Fruit fly (Drosophila melanogaster) whole organism, embryonic: ENCODE data around the gene Cyp4ac3.

Source experiments
- ATbp ChIP-seq: fragments of 200-800 bp; sonication (Bioruptor generic); optimal IDR thresholded peaks from 2 replicates; lab custom pipeline; 2017; ENCODE audit warnings: missing biosample characterization, mild to moderate bottlenecking, missing genetic modification characterization, missing genetic modification reagents
- Asciz ChIP-seq: fragments of 200-800 bp; sonication (Bioruptor generic); optimal IDR thresholded peaks from 2 replicates; lab custom pipeline; 2017; ENCODE audit warnings: missing biosample characterization, mild to moderate bottlenecking, missing genetic modification characterization, missing genetic modification reagents
- Blimp-1 ChIP-seq: fragments of 200-800 bp; sonication (Bioruptor generic); optimal IDR thresholded peaks from 3 replicates; lab custom pipeline; 2018; ENCODE audit warnings: missing biosample characterization, missing genetic modification characterization, mild to moderate bottlenecking, moderate library complexity, missing genetic modification reagents
- CG10209 ChIP-seq: fragments of 200-800 bp; sonication (Bioruptor generic); optimal IDR thresholded peaks from 3 replicates; lab custom pipeline; 2017; ENCODE audit warnings: missing biosample characterization, mild to moderate bottlenecking, missing genetic modification characterization, missing genetic modification reagents
- CG10979 ChIP-seq: fragments of 200-800 bp; sonication (Bioruptor generic); optimal IDR thresholded peaks from 2 replicates; lab custom pipeline; 2018; ENCODE audit warnings: missing biosample characterization, mild to moderate bottlenecking, missing genetic modification characterization, moderate library complexity
- CG11085 ChIP-seq: fragments of 200-800 bp; sonication (Bioruptor generic); IDR thresholded peaks from 2 replicates; pipeline ENCODE4 v1.3.6; 2022; ENCODE audit warnings: missing biosample characterization, missing genetic modification characterization
- CG14710 ChIP-seq: fragments of 200-800 bp; sonication (Bioruptor generic); optimal IDR thresholded peaks from 3 replicates; lab custom pipeline; 2019; ENCODE audit warnings: missing biosample characterization, mild to moderate bottlenecking, missing genetic modification characterization, moderate library complexity
- CG15514 ChIP-seq: fragments of 200-800 bp; sonication (Bioruptor generic); optimal IDR thresholded peaks from 3 replicates; lab custom pipeline; 2017; ENCODE audit warnings: missing biosample characterization, missing genetic modification characterization, mild to moderate bottlenecking, moderate library complexity, missing genetic modification reagents
- CG15601 ChIP-seq: fragments of 200-800 bp; sonication (Bioruptor generic); optimal IDR thresholded peaks from 3 replicates; lab custom pipeline; 2019; ENCODE audit warnings: missing biosample characterization, mild to moderate bottlenecking, missing genetic modification characterization, moderate library complexity
- CG1602 ChIP-seq: fragments of 200-800 bp; sonication (Bioruptor generic); optimal IDR thresholded peaks from 3 replicates; lab custom pipeline; 2016; ENCODE audit warnings: missing biosample characterization, missing genetic modification characterization
- CG17361 ChIP-seq: fragments of 200-800 bp; sonication (Bioruptor generic); IDR thresholded peaks from 3 replicates; pipeline ENCODE4 v1.3.6; 2022; ENCODE audit warnings: missing biosample characterization, missing genetic modification characterization
- CG17802 ChIP-seq: fragments of 200-800 bp; sonication (Bioruptor generic); optimal IDR thresholded peaks from 2 replicates; lab custom pipeline; 2018; ENCODE audit warnings: missing biosample characterization, mild to moderate bottlenecking, missing genetic modification characterization, moderate library complexity
- CG17829 ChIP-seq: fragments of 200-800 bp; optimal IDR thresholded peaks from 2 replicates; lab custom pipeline; 2019; ENCODE audit warnings: missing biosample characterization, mild to moderate bottlenecking, missing genetic modification characterization, moderate library complexity
- CG18011 ChIP-seq: fragments of 200-800 bp; sonication (Bioruptor generic); optimal IDR thresholded peaks from 2 replicates; lab custom pipeline; 2017; ENCODE audit warnings: missing biosample characterization, missing genetic modification characterization, mild to moderate bottlenecking, moderate library complexity, missing genotype
- CG18764 ChIP-seq: fragments of 200-800 bp; sonication (Bioruptor generic); optimal IDR thresholded peaks from 3 replicates; lab custom pipeline; 2016; ENCODE audit warnings: missing biosample characterization, missing genetic modification characterization
- CG2712 ChIP-seq: fragments of 200-800 bp; optimal IDR thresholded peaks from 3 replicates; lab custom pipeline; 2019; ENCODE audit warnings: missing biosample characterization, mild to moderate bottlenecking, missing genetic modification characterization, moderate library complexity
- CG42726 ChIP-seq: fragments of 200-800 bp; sonication (Bioruptor generic); IDR thresholded peaks from 2 replicates; pipeline ENCODE4 v1.3.6; 2022; ENCODE audit warnings: missing biosample characterization, missing genetic modification characterization; ENCODE audit not compliant: partially characterized antibody
- CG43689 ChIP-seq: fragments of 200-800 bp; sonication (Bioruptor generic); IDR thresholded peaks from 2 replicates; pipeline ENCODE4 v1.3.6; 2022; ENCODE audit warnings: missing biosample characterization, missing genetic modification characterization
- CG4707 ChIP-seq: fragments of 200-800 bp; sonication (Bioruptor generic); optimal IDR thresholded peaks from 2 replicates; lab custom pipeline; 2018; ENCODE audit warnings: missing biosample characterization, mild to moderate bottlenecking, missing genetic modification characterization, moderate library complexity
- CG4820 ChIP-seq: fragments of 200-800 bp; sonication (Bioruptor generic); optimal IDR thresholded peaks from 3 replicates; lab custom pipeline; 2016; ENCODE audit warnings: missing biosample characterization, missing genetic modification characterization
- CG5180 ChIP-seq: fragments of 200-800 bp; sonication (Bioruptor generic); optimal IDR thresholded peaks from 3 replicates; lab custom pipeline; 2017; ENCODE audit warnings: missing biosample characterization, missing genetic modification characterization, mild to moderate bottlenecking, moderate library complexity, missing genetic modification reagents
- CG6654 ChIP-seq: fragments of 200-800 bp; sonication (Bioruptor generic); optimal IDR thresholded peaks from 2 replicates; lab custom pipeline; 2017; ENCODE audit warnings: missing biosample characterization, mild to moderate bottlenecking, missing genetic modification characterization
- CG8388 ChIP-seq: fragments of 200-800 bp; sonication (Bioruptor generic); optimal IDR thresholded peaks from 2 replicates; lab custom pipeline; 2019; ENCODE audit warnings: missing biosample characterization, mild to moderate bottlenecking, missing genetic modification characterization, moderate library complexity
- CG8924 ChIP-seq: fragments of 200-800 bp; optimal IDR thresholded peaks from 3 replicates; lab custom pipeline; 2019; ENCODE audit warnings: missing biosample characterization, mild to moderate bottlenecking, missing genetic modification characterization, moderate library complexity
- D19A ChIP-seq: fragments of 200-800 bp; optimal IDR thresholded peaks from 3 replicates; lab custom pipeline; 2019; ENCODE audit warnings: missing biosample characterization, mild to moderate bottlenecking, missing genetic modification characterization, moderate library complexity
- Jarid2 ChIP-seq: fragments of 200-800 bp; sonication (Bioruptor generic); optimal IDR thresholded peaks from 3 replicates; lab custom pipeline; 2017; ENCODE audit warnings: mild to moderate bottlenecking, missing biosample characterization, missing genetic modification reagents, missing genetic modification characterization
- Nf-YA ChIP-seq: fragments of 200-800 bp; sonication (Bioruptor generic); IDR thresholded peaks from 2 replicates; pipeline ENCODE4 v1.3.6; 2022; ENCODE audit warnings: missing biosample characterization, missing genetic modification characterization
- Poxn ChIP-seq: fragments of 200-800 bp; sonication (Bioruptor generic); IDR thresholded peaks from 2 replicates; pipeline ENCODE4 v1.3.6; 2022; ENCODE audit warnings: missing biosample characterization, missing genetic modification characterization
- Spps ChIP-seq: fragments of 200-800 bp; sonication (Bioruptor generic); optimal IDR thresholded peaks from 2 replicates; lab custom pipeline; 2018; ENCODE audit warnings: missing biosample characterization, mild to moderate bottlenecking, missing genetic modification characterization
- YL-1 ChIP-seq: fragments of 200-800 bp; sonication (Bioruptor generic); optimal IDR thresholded peaks from 3 replicates; lab custom pipeline; 2017; ENCODE audit warnings: missing biosample characterization, mild to moderate bottlenecking, missing genetic modification characterization
- ap ChIP-seq: fragments of 200-800 bp; sonication (Bioruptor generic); IDR thresholded peaks from 2 replicates; pipeline ENCODE4 v1.3.6; 2022; ENCODE audit warnings: missing biosample characterization, missing genetic modification characterization
- ato ChIP-seq: fragments of 200-800 bp; sonication (Bioruptor generic); IDR thresholded peaks from 2 replicates; pipeline ENCODE4 v1.3.6; 2022; ENCODE audit warnings: missing biosample characterization, missing genetic modification characterization; ENCODE audit not compliant: partially characterized antibody
- crol ChIP-seq: fragments of 200-800 bp; sonication (Bioruptor generic); IDR thresholded peaks from 2 replicates; pipeline ENCODE4 v1.3.6; 2022; ENCODE audit warnings: missing biosample characterization, missing genetic modification characterization
- gcm2 ChIP-seq: fragments of 200-800 bp; sonication (Bioruptor generic); optimal IDR thresholded peaks from 2 replicates; lab custom pipeline; 2016; ENCODE audit warnings: missing biosample characterization, missing genetic modification characterization
- gro ChIP-seq: fragments of 200-800 bp; sonication (Bioruptor generic); optimal IDR thresholded peaks from 2 replicates; lab custom pipeline; 2016; ENCODE audit warnings: missing biosample characterization, missing genetic modification characterization
- gsb-n ChIP-seq: fragments of 200-800 bp; sonication (Bioruptor generic); optimal IDR thresholded peaks from 3 replicates; lab custom pipeline; 2018; ENCODE audit warnings: missing biosample characterization, mild to moderate bottlenecking, missing genetic modification characterization
- ind ChIP-seq: fragments of 200-800 bp; sonication (Bioruptor generic); optimal IDR thresholded peaks from 3 replicates; lab custom pipeline; 2016; ENCODE audit warnings: missing biosample characterization, missing genetic modification characterization
- kni ChIP-seq: fragments of 200-800 bp; sonication (Bioruptor generic); optimal IDR thresholded peaks from 3 replicates; lab custom pipeline; 2017; ENCODE audit warnings: mild to moderate bottlenecking, missing biosample characterization, missing genetic modification reagents, missing genetic modification characterization
- phol ChIP-seq: fragments of 200-800 bp; sonication (Bioruptor generic); optimal IDR thresholded peaks from 3 replicates; lab custom pipeline; 2018; ENCODE audit warnings: missing biosample characterization, mild to moderate bottlenecking, missing genetic modification characterization, moderate library complexity
- rib ChIP-seq: fragments of 200-800 bp; sonication (Bioruptor generic); IDR thresholded peaks from 2 replicates; pipeline ENCODE4 v1.3.6; 2022; ENCODE audit warnings: missing biosample characterization, missing genetic modification characterization
- sc ChIP-seq, 3 experiments: fragments of >200 bp in 2 of 3; fragments of 200-800 bp in 1 of 3; sonication (Bioruptor generic) in 1 of 3; optimal IDR thresholded peaks; 2 replicates in 2 of 3; 3 replicates in 1 of 3; lab custom pipeline; 2017; ENCODE audit warnings: mild to moderate bottlenecking in 1 of 3, missing biosample characterization in 1 of 3, missing genetic modification characterization in 1 of 3, missing genetic modification reagents in 1 of 3
- tin ChIP-seq: fragments of 200-800 bp; sonication (Bioruptor generic); optimal IDR thresholded peaks from 3 replicates; lab custom pipeline; 2016; ENCODE audit warnings: missing biosample characterization, missing genetic modification characterization
- trem ChIP-seq: fragments of 200-800 bp; optimal IDR thresholded peaks from 3 replicates; lab custom pipeline; 2019; ENCODE audit warnings: missing biosample characterization, mild to moderate bottlenecking, missing genetic modification characterization, moderate library complexity
- usp ChIP-seq: fragments of >200 bp; optimal IDR thresholded peaks from 2 replicates; lab custom pipeline; 2017; ENCODE audit warnings: missing biosample characterization, missing genetic modification characterization
- wor ChIP-seq: fragments of 200-800 bp; sonication (Bioruptor generic); IDR thresholded peaks from 2 replicates; pipeline ENCODE4 v1.3.6; 2022; ENCODE audit warnings: missing biosample characterization, missing genetic modification characterization

Cyp4ac3 gene

DNA sequence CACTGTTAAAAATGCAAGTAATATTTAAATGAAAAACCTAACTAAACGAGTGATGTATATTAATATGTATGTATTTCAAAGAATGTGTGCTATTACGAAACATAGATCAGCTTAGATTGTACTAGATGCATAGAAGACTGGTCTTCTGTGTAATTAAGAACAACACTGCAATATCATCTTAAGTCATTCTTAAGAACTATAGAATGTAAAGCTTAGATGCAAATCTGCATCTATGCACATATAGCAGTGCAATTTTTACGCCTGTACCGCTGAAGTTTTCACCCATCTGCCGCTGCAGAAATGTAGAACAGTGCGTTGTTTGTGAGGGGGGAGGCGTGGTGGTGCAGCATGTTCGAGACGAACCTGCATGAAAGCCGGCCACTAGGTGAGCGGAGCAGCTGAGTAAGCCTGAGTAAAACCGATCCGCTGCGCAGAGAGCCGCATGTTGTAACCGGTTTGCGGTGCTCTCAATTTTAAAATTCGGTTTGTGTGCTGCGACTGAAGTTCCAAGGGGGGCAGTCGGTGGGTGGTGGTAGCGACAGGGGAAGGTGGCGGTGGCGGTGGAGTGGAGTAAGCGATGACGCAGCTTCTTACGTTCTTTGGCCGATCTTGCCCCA is 28.5 kb downstream of the Cyp4ac3 start (continued):
- TF ChIP-seq Asciz: peak; percentile 22
- peak; percentile 16 for TF ChIP-seq CG17829 (tag; lab: Kevin White, UChicago)
- TF ChIP-seq CG4820 (GFP tag; lab: Kevin White, UChicago): peak; percentile 38
- TF ChIP-seq Blimp-1 (GFP tag; lab: Kevin White, UChicago): peak; percentile 72
- TF ChIP-seq ind (GFP tag; lab: Kevin White, UChicago): no peak
- TF ChIP-seq CG18764 (GFP tag; lab: Kevin White, UChicago): no peak
- TF ChIP-seq wor (GFP tag; lab: Robert Waterston, UW): no peak
- no peak for TF ChIP-seq Nf-YA
- 0 out of 2 replicates have a peak, but pooled peaks have one; percentile 43 for TF ChIP-seq rib (GFP tag; lab: Robert Waterston, UW)
- peak; percentile 8 for TF ChIP-seq CG1602 (GFP tag; lab: Kevin White, UChicago)
- TF ChIP-seq CG15601: peak; percentile 70
- TF ChIP-seq CG10979 (tag; lab: Kevin White, UChicago): peak; percentile 75
- TF ChIP-seq sc (optimal IDR thresholded peaks at IDR 0.05; lab: Kevin White, UChicago): no peak
- TF ChIP-seq sc (GFP tag; optimal IDR thresholded peaks at IDR 0.05; lab: Kevin White, UChicago): peak; percentile 33
- peak; percentile 5 for TF ChIP-seq CG17802 (tag; lab: Kevin White, UChicago)
- TF ChIP-seq CG10209 (GFP tag; lab: Kevin White, UChicago): peak; percentile 10
- no peak for TF ChIP-seq CG18011 (GFP tag; lab: Kevin White, UChicago)
- no peak for TF ChIP-seq Poxn (GFP tag; lab: Robert Waterston, UW)
- no peak for TF ChIP-seq gcm2 (GFP tag; lab: Kevin White, UChicago)
- TF ChIP-seq kni (GFP tag; lab: Kevin White, UChicago): peak; percentile 72
- peak; percentile 20 for TF ChIP-seq D19A (tag; lab: Kevin White, UChicago)
- TF ChIP-seq ap: no peak
- TF ChIP-seq CG17361 (GFP tag; lab: Robert Waterston, UW): peak; percentile 66
- TF ChIP-seq CG15514 (GFP tag; lab: Kevin White, UChicago): no peak
- peak; percentile 29 for TF ChIP-seq CG6654 (GFP tag; lab: Kevin White, UChicago)
- peak; percentile 20 for TF ChIP-seq CG8924 (tag; lab: Kevin White, UChicago)
- TF ChIP-seq YL-1 (GFP tag; lab: Kevin White, UChicago): no peak
- TF ChIP-seq CG42726 (GFP tag; lab: Robert Waterston, UW): 0 out of 2 replicates have a peak, but pooled peaks have one; percentile 39
- TF ChIP-seq ATbp: peak; percentile 18
- TF ChIP-seq CG4707: peak; percentile 8
- no peak for TF ChIP-seq usp (GFP tag; lab: Kevin White, UChicago)
- TF ChIP-seq crol (GFP tag; lab: Robert Waterston, UW): peak; percentile 99
- TF ChIP-seq CG11085 (GFP tag; lab: Robert Waterston, UW): no peak
- 0 out of 2 replicates have a peak, but pooled peaks have one; percentile 10 for TF ChIP-seq ato (GFP tag; lab: Robert Waterston, UW)
- peak; percentile 66 for TF ChIP-seq CG2712 (tag; lab: Kevin White, UChicago)
- peak; percentile 47 for TF ChIP-seq gsb-n (tag; lab: Kevin White, UChicago)
- peak; percentile 69 for TF ChIP-seq phol (tag; lab: Kevin White, UChicago)
- peak; percentile 43 for TF ChIP-seq trem (tag; lab: Kevin White, UChicago)
- TF ChIP-seq tin (GFP tag; lab: Kevin White, UChicago): peak; percentile 1
- peak; percentile 26 for TF ChIP-seq CG8388
- peak; percentile 99 for TF ChIP-seq CG5180 (GFP tag; lab: Kevin White, UChicago)
- TF ChIP-seq gro (GFP tag; lab: Kevin White, UChicago): no peak
- peak; percentile 61 for TF ChIP-seq CG14710 (tag; lab: Kevin White, UChicago)
- TF ChIP-seq CG43689 (GFP tag; lab: Robert Waterston, UW): no peak
- no peak for TF ChIP-seq Jarid2
- TF ChIP-seq Spps (tag; lab: Kevin White, UChicago): peak; percentile 42
